Worm (Caenorhabditis elegans): ENCODE data around the gene lido-2.

Gene lido-2

ce11 chrX:17064820-17065219 is 35.7 kb downstream of the lido-2 start:
- TF ChIP-seq T22C8.4 (GFP tag; IDR thresholded peaks at IDR 0.05): no peak
- no peak for TF ChIP-seq ztf-29 (GFP tag; IDR thresholded peaks at IDR 0.05)
- TF ChIP-seq med-1 (GFP tag; optimal IDR thresholded peaks at IDR 0.05; ENCODE audit: insufficient read depth): no peak

- no peak for TF ChIP-seq flt-1 (GFP tag; IDR thresholded peaks at IDR 0.05)
- TF ChIP-seq tab-1 (GFP tag; IDR thresholded peaks at IDR 0.05): no peak
- no peak for TF ChIP-seq klf-2 (GFP tag; conservative IDR thresholded peaks at IDR 0.05)
- no peak for TF ChIP-seq ref-1 (GFP tag; conservative IDR thresholded peaks at IDR 0.05)
- no peak for TF ChIP-seq ztf-23 (GFP tag; IDR thresholded peaks at IDR 0.05)
- no peak for TF ChIP-seq ztf-29 (GFP tag; IDR thresholded peaks at IDR 0.05)
- TF ChIP-seq cog-1 (tag; optimal IDR thresholded peaks at IDR 0.05): no peak
- no peak for TF ChIP-seq med-1 (GFP tag; optimal IDR thresholded peaks at IDR 0.05; ENCODE audit: insufficient read depth)
- TF ChIP-seq T22C8.4 (GFP tag; IDR thresholded peaks at IDR 0.05): no peak
Observed at ce11 chrX:17063749-17064252, 36.8 kb downstream of the lido-2 start.

- no peak for TF ChIP-seq klf-2 (GFP tag; conservative IDR thresholded peaks at IDR 0.05)
Observed at ce11 chrX:17062165-17062564, 38.4 kb downstream of the lido-2 start.

- TF ChIP-seq ref-1 (GFP tag; conservative IDR thresholded peaks at IDR 0.05) (no peak), flt-1 (GFP tag; IDR thresholded peaks at IDR 0.05) (no peak), tab-1 (GFP tag; IDR thresholded peaks at IDR 0.05) (no peak), med-1 (GFP tag; optimal IDR thresholded peaks at IDR 0.05; ENCODE audit: insufficient read depth) (no peak), klf-2 (GFP tag; conservative IDR thresholded peaks at IDR 0.05) (no peak), T22C8.4 (GFP tag; IDR thresholded peaks at IDR 0.05) (no peak), cog-1 (tag; optimal IDR thresholded peaks at IDR 0.05) (no peak), ztf-29 (GFP tag; IDR thresholded peaks at IDR 0.05) (no peak), ztf-23 (GFP tag; IDR thresholded peaks at IDR 0.05) (no peak)
Observed at ce11 chrX:17059760-17060159, 40.8 kb downstream of the lido-2 start.

- no peak for TF ChIP-seq flt-1 (GFP tag; IDR thresholded peaks at IDR 0.05)
- 0 out of 2 replicates have a peak, but pooled peaks have one; percentile 25 for TF ChIP-seq ztf-23 (GFP tag; IDR thresholded peaks at IDR 0.05)
Observed at ce11 chrX:17058340-17058739, 42.2 kb downstream of the lido-2 start.

ce11 chrX:17055836-17056783 is 44.4 kb downstream of the lido-2 start:
- no peak for TF ChIP-seq tab-1 (GFP tag; IDR thresholded peaks at IDR 0.05)
- no peak for TF ChIP-seq cog-1 (tag; optimal IDR thresholded peaks at IDR 0.05)
- no peak for TF ChIP-seq T22C8.4 (GFP tag; IDR thresholded peaks at IDR 0.05)
- TF ChIP-seq med-1 (GFP tag; optimal IDR thresholded peaks at IDR 0.05; ENCODE audit: insufficient read depth): no peak
- TF ChIP-seq flt-1 (GFP tag; IDR thresholded peaks at IDR 0.05): no peak
- no peak for TF ChIP-seq ref-1 (GFP tag; conservative IDR thresholded peaks at IDR 0.05)

ce11 chrX:17055481-17055835 is 45.1 kb downstream of the lido-2 start, which contains the start of gene gcy-11:
gcy-11 (minus strand) TSS chrX:17055581.
- TF ChIP-seq ztf-29 (GFP tag; IDR thresholded peaks at IDR 0.05): no peak
- no peak for TF ChIP-seq klf-2 (GFP tag; conservative IDR thresholded peaks at IDR 0.05)
- TF ChIP-seq med-1 (GFP tag; optimal IDR thresholded peaks at IDR 0.05; ENCODE audit: insufficient read depth): no peak
- no peak for TF ChIP-seq ztf-23 (GFP tag; IDR thresholded peaks at IDR 0.05)
- TF ChIP-seq tab-1 (GFP tag; IDR thresholded peaks at IDR 0.05): no peak

ce11 chrX:17054121-17054520 is 46.4 kb downstream of the lido-2 start:
- TF ChIP-seq cog-1 (tag; optimal IDR thresholded peaks at IDR 0.05) (no peak), ztf-29 (GFP tag; IDR thresholded peaks at IDR 0.05) (no peak), ztf-23 (GFP tag; IDR thresholded peaks at IDR 0.05) (no peak), klf-2 (GFP tag; conservative IDR thresholded peaks at IDR 0.05) (no peak), med-1 (GFP tag; optimal IDR thresholded peaks at IDR 0.05; ENCODE audit: insufficient read depth) (no peak), tab-1 (GFP tag; IDR thresholded peaks at IDR 0.05) (no peak), flt-1 (GFP tag; IDR thresholded peaks at IDR 0.05) (no peak), ref-1 (GFP tag; conservative IDR thresholded peaks at IDR 0.05) (no peak), T22C8.4 (GFP tag; IDR thresholded peaks at IDR 0.05) (no peak)

Data from whole organism, midembryonic.